Fruit fly (Drosophila melanogaster): ENCODE data around the gene CkIalpha.

Gene CkIalpha

dm6 chrX:12673833-12674541 lies 20.6 kb downstream of the CkIalpha start (continued):
- peak; percentile 63 for TF ChIP-seq kni (GFP tag; optimal IDR thresholded peaks at IDR 0.05)
- no peak for TF ChIP-seq ATbp (GFP tag; optimal IDR thresholded peaks at IDR 0.05)
- TF ChIP-seq sqz (GFP tag; optimal IDR thresholded peaks at IDR 0.05), result peak; percentile 63
- TF ChIP-seq CG2199 (GFP tag; IDR thresholded peaks at IDR 0.05), result no peak
- peak; percentile 49 for TF ChIP-seq CG1832 (GFP tag; optimal IDR thresholded peaks at IDR 0.05)
- TF ChIP-seq Stat92E (GFP tag; optimal IDR thresholded peaks at IDR 0.05), result no peak
- peak; percentile 100 for TF ChIP-seq Blimp-1 (GFP tag; optimal IDR thresholded peaks at IDR 0.05)
- TF ChIP-seq Sry-β (GFP tag; optimal IDR thresholded peaks at IDR 0.05), result peak; percentile 15
- TF ChIP-seq trem (tag; optimal IDR thresholded peaks at IDR 0.05), result peak; percentile 9
- TF ChIP-seq mirr (GFP tag; optimal IDR thresholded peaks at IDR 0.05), result no peak
- TF ChIP-seq CG18262 (tag; optimal IDR thresholded peaks at IDR 0.05), result peak; percentile 41
- TF ChIP-seq CG15601 (tag; optimal IDR thresholded peaks at IDR 0.05), result peak; percentile 23
- peak; percentile 24 for TF ChIP-seq Spps (tag; optimal IDR thresholded peaks at IDR 0.05)
- peak; percentile 14 for TF ChIP-seq CG3407 (GFP tag; optimal IDR thresholded peaks at IDR 0.05)
- TF ChIP-seq CG8290 (GFP tag; optimal IDR thresholded peaks at IDR 0.05), result no peak
- TF ChIP-seq CG8290 (tag; optimal IDR thresholded peaks at IDR 0.05), result peak in 1 of 2 experiments; percentile 46
- TF ChIP-seq CG3163 (GFP tag; optimal IDR thresholded peaks at IDR 0.05), result peak; percentile 24
- no peak for TF ChIP-seq Deaf1 (tag; optimal IDR thresholded peaks at IDR 0.05)
- TF ChIP-seq Fer1 (GFP tag; optimal IDR thresholded peaks at IDR 0.05), result no peak
- TF ChIP-seq CG2712 (tag; optimal IDR thresholded peaks at IDR 0.05), result peak; percentile 15
- peak; percentile 6 for TF ChIP-seq CG10267 (tag; optimal IDR thresholded peaks at IDR 0.05)
- peak; percentile 77 for TF ChIP-seq pfk (GFP tag; optimal IDR thresholded peaks at IDR 0.05)
- no peak for TF ChIP-seq Sry-δ (GFP tag; optimal IDR thresholded peaks at IDR 0.05)
- no peak for TF ChIP-seq toy (GFP tag; IDR thresholded peaks at IDR 0.05)
- no peak for TF ChIP-seq wek (GFP tag; optimal IDR thresholded peaks at IDR 0.05)
- TF ChIP-seq bsh (GFP tag; optimal IDR thresholded peaks at IDR 0.05), result peak in 1 of 2 experiments; percentile 28
- no peak for TF ChIP-seq dysf (GFP tag; IDR thresholded peaks at IDR 0.05)
- TF ChIP-seq CG9817 (tag; optimal IDR thresholded peaks at IDR 0.05), result no peak
- TF ChIP-seq CG4820 (GFP tag; optimal IDR thresholded peaks at IDR 0.05), result no peak
- peak; percentile 26 for TF ChIP-seq sens (GFP tag)
- peak; percentile 20 for TF ChIP-seq gcm (GFP tag; optimal IDR thresholded peaks at IDR 0.05)
- TF ChIP-seq Nf-YB (GFP tag; optimal IDR thresholded peaks at IDR 0.05), result peak; percentile 10

- TF ChIP-seq lab (GFP tag; optimal IDR thresholded peaks at IDR 0.05) (no peak), tin (GFP tag; optimal IDR thresholded peaks at IDR 0.05) (no peak), Hand (GFP tag; optimal IDR thresholded peaks at IDR 0.05) (no peak), CG17359 (tag; optimal IDR thresholded peaks at IDR 0.05) (peak; percentile 26), run (tag; optimal IDR thresholded peaks at IDR 0.05) (no peak), CG3065 (GFP tag; optimal IDR thresholded peaks at IDR 0.05) (no peak), Bteb2 (GFP tag; optimal IDR thresholded peaks at IDR 0.05) (no peak), rib (GFP tag; IDR thresholded peaks at IDR 0.05) (no peak), Med (GFP tag) (peak; percentile 39), nau (GFP tag; optimal IDR thresholded peaks at IDR 0.05) (no peak), CG30020 (tag; optimal IDR thresholded peaks at IDR 0.05) (no peak), nom (GFP tag; optimal IDR thresholded peaks at IDR 0.05) (peak; percentile 81), CG9932 (GFP tag; IDR thresholded peaks at IDR 0.05) (no peak), MESR4 (GFP tag; optimal IDR thresholded peaks at IDR 0.05) (no peak), CG31441 (GFP tag; IDR thresholded peaks at IDR 0.05) (no peak), Atf-2 (GFP tag; optimal IDR thresholded peaks at IDR 0.05) (no peak), Xbp1 (GFP tag; optimal IDR thresholded peaks at IDR 0.05) (peak; percentile 2), jigr1 (GFP tag; IDR thresholded peaks at IDR 0.05) (no peak)
Measured at dm6 chrX:12675284-12675683, 21.9 kb downstream of the CkIalpha start.

Data from whole organism, embryonic.